Fruit fly (Drosophila melanogaster) whole organism, embryonic: ENCODE data around the gene fru.

Experiments
- Ada2b ChIP-seq: fragments of 200-800 bp; sonication (Bioruptor generic); IDR thresholded peaks from 2 replicates; pipeline ENCODE4 v1.3.6; 2022; ENCODE audit warnings: missing biosample characterization, missing genetic modification characterization
- Bdp1 ChIP-seq: fragments of 200-800 bp; sonication (Bioruptor generic); optimal IDR thresholded peaks from 3 replicates; lab custom pipeline; 2016; ENCODE audit warnings: missing biosample characterization, missing genetic modification characterization
- CG10147 ChIP-seq: fragments of 200-800 bp; sonication (Bioruptor generic); optimal IDR thresholded peaks from 2 replicates; lab custom pipeline; 2019; ENCODE audit warnings: missing biosample characterization, mild to moderate bottlenecking, missing genetic modification characterization, moderate library complexity
- CG10565 ChIP-seq: fragments of 200-800 bp; sonication (Bioruptor generic); optimal IDR thresholded peaks from 3 replicates; lab custom pipeline; 2016; ENCODE audit warnings: missing biosample characterization, mild to moderate bottlenecking, missing genetic modification characterization
- CG11085 ChIP-seq: fragments of 200-800 bp; sonication (Bioruptor generic); IDR thresholded peaks from 2 replicates; pipeline ENCODE4 v1.3.6; 2022; ENCODE audit warnings: missing biosample characterization, missing genetic modification characterization
- CG11456 ChIP-seq: fragments of 200-800 bp; sonication (Bioruptor generic); IDR thresholded peaks from 3 replicates; pipeline ENCODE4 v1.3.6; 2022; ENCODE audit warnings: missing biosample characterization, missing genetic modification characterization
- CG11504 ChIP-seq: fragments of 200-800 bp; sonication (Bioruptor generic); optimal IDR thresholded peaks from 3 replicates; lab custom pipeline; 2019; ENCODE audit warnings: missing biosample characterization, mild to moderate bottlenecking, missing genetic modification characterization, moderate library complexity
- CG17328 ChIP-seq: fragments of 200-800 bp; sonication (Bioruptor generic); IDR thresholded peaks from 2 replicates; pipeline ENCODE4 v1.3.6; 2022; ENCODE audit warnings: missing biosample characterization, missing genetic modification characterization
- CG17829 ChIP-seq: fragments of 200-800 bp; optimal IDR thresholded peaks from 2 replicates; lab custom pipeline; 2019; ENCODE audit warnings: missing biosample characterization, mild to moderate bottlenecking, missing genetic modification characterization, moderate library complexity
- CG1832 ChIP-seq: fragments of 200-800 bp; sonication (Bioruptor generic); optimal IDR thresholded peaks from 2 replicates; lab custom pipeline; 2017; ENCODE audit warnings: missing biosample characterization, mild to moderate bottlenecking, missing genetic modification characterization, inconsistent platforms
- CG2199 ChIP-seq: fragments of 200-800 bp; sonication (Bioruptor generic); IDR thresholded peaks from 3 replicates; pipeline ENCODE4 v1.3.6; 2022; ENCODE audit warnings: missing biosample characterization, missing genetic modification characterization
- CG30020 ChIP-seq: fragments of 200-800 bp; optimal IDR thresholded peaks from 2 replicates; lab custom pipeline; 2019; ENCODE audit warnings: missing biosample characterization, mild to moderate bottlenecking, missing genetic modification characterization, moderate library complexity
- CG3281 ChIP-seq: fragments of 200-800 bp; sonication (Bioruptor generic); optimal IDR thresholded peaks from 3 replicates; lab custom pipeline; 2017; ENCODE audit warnings: missing biosample characterization, mild to moderate bottlenecking, missing genetic modification characterization
- CG4404 ChIP-seq: fragments of 200-800 bp; sonication (Bioruptor generic); IDR thresholded peaks from 2 replicates; pipeline ENCODE4 v1.3.6; 2022; ENCODE audit warnings: missing biosample characterization, missing genetic modification characterization
- CG4820 ChIP-seq: fragments of 200-800 bp; sonication (Bioruptor generic); optimal IDR thresholded peaks from 3 replicates; lab custom pipeline; 2016; ENCODE audit warnings: missing biosample characterization, missing genetic modification characterization
- CG6689 ChIP-seq: fragments of 200-800 bp; sonication (Bioruptor generic); IDR thresholded peaks from 2 replicates; pipeline ENCODE4 v1.3.6; 2022; ENCODE audit warnings: missing biosample characterization, missing genetic modification characterization
- CG6854 ChIP-seq: fragments of 200-800 bp; sonication (Bioruptor generic); optimal IDR thresholded peaks from 3 replicates; lab custom pipeline; 2017; ENCODE audit warnings: missing biosample characterization, mild to moderate bottlenecking, missing genetic modification characterization
- CG7357 ChIP-seq: fragments of 200-800 bp; sonication (Bioruptor generic); IDR thresholded peaks from 3 replicates; pipeline ENCODE4 v1.3.6; 2022; ENCODE audit warnings: missing biosample characterization, missing genetic modification characterization
- CG8765 ChIP-seq: fragments of 200-800 bp; sonication (Bioruptor generic); IDR thresholded peaks from 2 replicates; pipeline ENCODE4 v1.3.6; 2022; ENCODE audit warnings: missing biosample characterization, missing genetic modification characterization
- D19A ChIP-seq: fragments of 200-800 bp; optimal IDR thresholded peaks from 3 replicates; lab custom pipeline; 2019; ENCODE audit warnings: missing biosample characterization, mild to moderate bottlenecking, missing genetic modification characterization, moderate library complexity
- Dfd ChIP-seq, 2 experiments: fragments of >200 bp; optimal IDR thresholded peaks; 2 replicates each; lab custom pipeline; 2017; ENCODE audit warnings: missing biosample characterization in 2 of 2, missing genetic modification characterization in 2 of 2
- Doc3 ChIP-seq: fragments of 200-800 bp; sonication (Bioruptor generic); IDR thresholded peaks from 3 replicates; pipeline ENCODE4 v1.3.6; 2022; ENCODE audit warnings: missing biosample characterization, missing genetic modification characterization; ENCODE audit not compliant: partially characterized antibody
- Gsc ChIP-seq: fragments of 200-800 bp; sonication (Bioruptor generic); IDR thresholded peaks from 2 replicates; pipeline ENCODE4 v1.3.6; 2022; ENCODE audit warnings: missing biosample characterization, missing genetic modification characterization
- Mad ChIP-seq: fragments of 200-800 bp; sonication (Bioruptor generic); optimal IDR thresholded peaks from 2 replicates; lab custom pipeline; 2016; ENCODE audit warnings: missing biosample characterization, missing genetic modification characterization
- Max ChIP-seq: fragments of 200-800 bp; sonication (Bioruptor generic); optimal IDR thresholded peaks from 2 replicates; lab custom pipeline; 2016; ENCODE audit warnings: missing biosample characterization, mild to moderate bottlenecking, missing genetic modification characterization
- Neu2 ChIP-seq: fragments of 200-800 bp; sonication (Bioruptor generic); optimal IDR thresholded peaks from 3 replicates; lab custom pipeline; 2016; ENCODE audit warnings: missing biosample characterization, missing genetic modification characterization, borderline replicate concordance
- Opbp ChIP-seq: fragments of 200-800 bp; sonication (Bioruptor generic); IDR thresholded peaks from 3 replicates; pipeline ENCODE4 v1.3.6; 2022; ENCODE audit warnings: missing biosample characterization, missing genetic modification characterization; ENCODE audit not compliant: partially characterized antibody
- Ravus ChIP-seq: fragments of 200-800 bp; sonication (Bioruptor generic); IDR thresholded peaks from 2 replicates; pipeline ENCODE4 v1.3.6; 2022; ENCODE audit warnings: missing biosample characterization, missing genetic modification characterization
- Xrp1 ChIP-seq: fragments of 200-800 bp; sonication (Bioruptor generic); IDR thresholded peaks from 2 replicates; pipeline ENCODE4 v1.3.6; 2022; ENCODE audit warnings: missing biosample characterization, missing genetic modification characterization
- amos ChIP-seq: fragments of 200-800 bp; sonication (Bioruptor generic); IDR thresholded peaks from 2 replicates; pipeline ENCODE4 v1.3.6; 2022; ENCODE audit warnings: missing biosample characterization, missing genetic modification characterization; ENCODE audit not compliant: partially characterized antibody
- cad ChIP-seq: fragments of >200 bp; optimal IDR thresholded peaks from 2 replicates; lab custom pipeline; 2017; ENCODE audit warnings: missing biosample characterization, missing genetic modification characterization
- cas ChIP-seq: fragments of 200-800 bp; sonication (Bioruptor generic); IDR thresholded peaks from 2 replicates; pipeline ENCODE4 v1.3.6; 2022; ENCODE audit warnings: missing biosample characterization, missing genetic modification characterization
- chn ChIP-seq: fragments of 200-800 bp; sonication (Bioruptor generic); optimal IDR thresholded peaks from 2 replicates; lab custom pipeline; 2016; ENCODE audit warnings: missing biosample characterization, missing genetic modification characterization
- dpn ChIP-seq, 2 experiments: fragments of 200-800 bp; sonication (Bioruptor generic); optimal IDR thresholded peaks; 3 replicates each; lab custom pipeline; 2016; ENCODE audit warnings: missing biosample characterization in 2 of 2, missing genetic modification characterization in 2 of 2
- dysf ChIP-seq: fragments of 200-800 bp; sonication (Bioruptor generic); IDR thresholded peaks from 3 replicates; pipeline ENCODE4 v1.3.6; 2022; ENCODE audit warnings: missing biosample characterization, missing genetic modification characterization
- ems ChIP-seq: fragments of 200-800 bp; sonication (Bioruptor generic); optimal IDR thresholded peaks from 3 replicates; lab custom pipeline; 2016; ENCODE audit warnings: missing biosample characterization, missing genetic modification characterization
- ewg ChIP-seq: fragments of 200-800 bp; sonication (Bioruptor generic); optimal IDR thresholded peaks from 3 replicates; lab custom pipeline; 2017; ENCODE audit warnings: mild to moderate bottlenecking, missing biosample characterization, missing genetic modification reagents, missing genetic modification characterization
- ftz-f1 ChIP-seq: fragments of 200-800 bp; sonication (Bioruptor generic); optimal IDR thresholded peaks from 2 replicates; lab custom pipeline; 2016; ENCODE audit warnings: missing biosample characterization, missing genetic modification characterization
- gcm ChIP-seq: fragments of 200-800 bp; sonication (Bioruptor generic); optimal IDR thresholded peaks from 2 replicates; lab custom pipeline; 2019; ENCODE audit warnings: missing biosample characterization, mild to moderate bottlenecking, missing genetic modification characterization, moderate library complexity
- gem ChIP-seq: fragments of 200-800 bp; sonication (Bioruptor generic); optimal IDR thresholded peaks from 2 replicates; lab custom pipeline; 2019; ENCODE audit warnings: missing biosample characterization, mild to moderate bottlenecking, missing genetic modification characterization, moderate library complexity
- grn ChIP-seq: fragments of 200-800 bp; sonication (Bioruptor generic); optimal IDR thresholded peaks from 3 replicates; lab custom pipeline; 2017; ENCODE audit warnings: missing biosample characterization, missing genetic modification characterization
- insv ChIP-seq, 2 experiments: fragments of 200-800 bp; sonication (Bioruptor generic); optimal IDR thresholded peaks; 3 replicates each; lab custom pipeline; 2016 to 2018; ENCODE audit warnings: missing biosample characterization in 2 of 2, missing genetic modification characterization in 2 of 2
- inv ChIP-seq: fragments of 200-800 bp; sonication (Bioruptor generic); IDR thresholded peaks from 2 replicates; pipeline ENCODE4 v1.3.6; 2022; ENCODE audit warnings: missing biosample characterization, missing genetic modification characterization; ENCODE audit not compliant: partially characterized antibody
- mam ChIP-seq: fragments of 200-800 bp; sonication (Bioruptor generic); optimal IDR thresholded peaks from 3 replicates; lab custom pipeline; 2016; ENCODE audit warnings: missing biosample characterization, missing genetic modification characterization
- otp ChIP-seq: fragments of 200-800 bp; sonication (Bioruptor generic); IDR thresholded peaks from 3 replicates; pipeline ENCODE4, ENCODE4 v1.3.6; 2022; ENCODE audit warnings: missing biosample characterization, missing genetic modification characterization
- pum ChIP-seq: fragments of 200-800 bp; sonication (Bioruptor generic); optimal IDR thresholded peaks from 2 replicates; lab custom pipeline; 2016; ENCODE audit warnings: missing biosample characterization, missing genetic modification characterization
- repo ChIP-seq: fragments of 200-800 bp; sonication (Bioruptor generic); optimal IDR thresholded peaks from 2 replicates; lab custom pipeline; 2016; ENCODE audit warnings: missing biosample characterization, missing genetic modification characterization
- sima ChIP-seq: fragments of 200-800 bp; sonication (Bioruptor generic); optimal IDR thresholded peaks from 2 replicates; lab custom pipeline; 2016; ENCODE audit warnings: missing biosample characterization, missing genetic modification characterization
- ssp ChIP-seq: fragments of 200-800 bp; sonication (Bioruptor generic); IDR thresholded peaks from 2 replicates; pipeline ENCODE4 v1.3.6; 2022; ENCODE audit warnings: missing biosample characterization, missing genetic modification characterization

Gene fru

DNA sequence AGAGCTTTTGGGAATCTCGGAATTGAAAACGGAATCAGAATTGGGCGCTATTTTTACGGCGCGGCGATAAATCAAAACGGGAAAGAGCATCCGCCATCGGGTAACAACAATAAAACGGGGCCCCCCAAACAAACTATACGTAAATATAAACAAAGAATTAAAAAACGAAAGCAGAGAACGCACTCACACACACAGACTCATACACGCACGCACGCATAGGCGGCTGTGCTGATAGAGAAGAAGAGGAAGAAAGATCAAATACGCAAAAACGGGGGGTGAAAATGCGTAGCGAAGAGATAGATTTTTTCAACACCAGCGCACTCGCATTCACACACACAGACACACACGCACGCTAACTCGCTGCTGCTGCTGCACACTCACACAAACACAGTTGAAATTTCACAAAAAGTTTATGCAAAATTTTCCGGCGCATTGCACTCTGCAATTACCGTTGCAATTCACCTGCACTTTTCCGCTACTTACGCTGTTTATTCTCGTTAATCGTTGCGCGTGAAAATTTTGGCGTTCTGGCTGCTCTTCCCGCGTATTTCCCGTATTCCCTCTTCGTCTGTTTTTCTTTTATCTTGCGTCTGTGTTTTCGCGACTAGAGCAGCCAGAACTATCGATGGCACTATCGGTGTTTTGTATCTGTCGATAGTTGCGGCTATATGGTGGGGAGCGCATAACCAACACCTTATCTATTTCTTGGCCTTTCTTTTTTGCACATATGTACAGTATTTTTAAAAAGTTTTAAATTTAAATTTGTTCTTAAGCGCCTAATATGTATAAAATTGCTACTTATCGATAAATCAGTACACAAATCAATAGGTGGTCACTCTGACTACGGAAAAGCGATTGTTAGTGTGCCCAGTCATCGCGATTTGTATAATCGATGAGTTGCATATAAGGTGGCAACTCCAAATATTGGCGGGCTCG, 132.8 kb downstream of the fru start, which contains the start of gene CG31122 (continued):
- TF ChIP-seq inv (GFP tag; lab: Robert Waterston, UW) (peak; percentile 95), insv (GFP tag; optimal IDR thresholded peaks at IDR 0.05; lab: Kevin White, UChicago) (no peak), Doc3 (GFP tag; lab: Robert Waterston, UW) (peak; percentile 99), CG10147 (GFP tag; lab: Kevin White, UChicago) (peak; percentile 59), Ada2b (GFP tag; lab: Robert Waterston, UW) (peak; percentile 24; the same call in 1 of the 2 replicates), sima (GFP tag; lab: Kevin White, UChicago) (no peak), cad (no peak), CG1832 (GFP tag; lab: Kevin White, UChicago) (no peak), CG6854 (GFP tag; lab: Kevin White, UChicago) (no peak), repo (no peak), CG6689 (0 out of 2 replicates have a peak, but pooled peaks have one; percentile 32), CG10565 (GFP tag; lab: Kevin White, UChicago) (no peak), Bdp1 (GFP tag; lab: Kevin White, UChicago) (peak; percentile 20), amos (GFP tag; lab: Robert Waterston, UW) (peak; percentile 90), CG11504 (tag; lab: Kevin White, UChicago) (peak; percentile 63), ssp (GFP tag; lab: Robert Waterston, UW) (no peak), ftz-f1 (GFP tag; lab: Kevin White, UChicago) (no peak), gem (peak; percentile 60), Ravus (GFP tag; lab: Robert Waterston, UW) (no peak), CG7357 (GFP tag; lab: Robert Waterston, UW) (no peak), Max (GFP tag; lab: Kevin White, UChicago) (no peak), chn (GFP tag; lab: Kevin White, UChicago) (peak; percentile 37), ems (GFP tag; lab: Kevin White, UChicago) (peak; percentile 66), mam (GFP tag; lab: Kevin White, UChicago) (peak; percentile 63), CG4404 (GFP tag; lab: Robert Waterston, UW) (no peak), dpn (GFP tag; optimal IDR thresholded peaks at IDR 0.05; lab: Kevin White, UChicago) (peak; percentile 49 to 62), Opbp (peak; percentile 93), Neu2 (GFP tag; lab: Kevin White, UChicago) (peak; percentile 91), CG30020 (tag; lab: Kevin White, UChicago) (peak; percentile 59), CG11085 (GFP tag; lab: Robert Waterston, UW) (no peak), cas (GFP tag; lab: Robert Waterston, UW) (no peak), CG17829 (no peak), Dfd (GFP tag; optimal IDR thresholded peaks at IDR 0.05; lab: Kevin White, UChicago) (no peak), CG8765 (0 out of 2 replicates have a peak, but pooled peaks have one; percentile 19), CG17328 (no peak), CG4820 (GFP tag; lab: Kevin White, UChicago) (peak; percentile 28), Gsc (GFP tag; lab: Robert Waterston, UW) (no peak), dysf (GFP tag; lab: Robert Waterston, UW) (peak; percentile 23; the same call in 1 of the 3 replicates), D19A (tag; lab: Kevin White, UChicago) (peak; percentile 96), Mad (peak; percentile 46), pum (peak; percentile 50), grn (GFP tag; lab: Kevin White, UChicago) (peak; percentile 34), CG2199 (GFP tag; lab: Robert Waterston, UW) (no peak), CG3281 (GFP tag; lab: Kevin White, UChicago) (no peak), gcm (GFP tag; lab: Kevin White, UChicago) (no peak), CG11456 (no peak), ewg (GFP tag; lab: Kevin White, UChicago) (peak; percentile 40), Xrp1 (GFP tag; lab: Robert Waterston, UW) (0 out of 2 replicates have a peak, but pooled peaks have one; percentile 37), otp (GFP tag; lab: Robert Waterston, UW) (no peak)
